Worm (Caenorhabditis elegans): Measurements from ENCODE around the gene dhhc-4.

The dhhc-4 gene

ce11 chrIII:9905307-9905706 is 37.7 kb upstream of the dhhc-4 start (continued):
- no peak for TF ChIP-seq dve-1 (tag; optimal IDR thresholded peaks at IDR 0.05; ENCODE audit: insufficient read depth)
- TF ChIP-seq lin-15B (tag; optimal IDR thresholded peaks at IDR 0.05): no peak
- TF ChIP-seq F26F4.8 (GFP tag; conservative IDR thresholded peaks at IDR 0.05): no peak
- no peak for TF ChIP-seq aly-2 (tag; optimal IDR thresholded peaks at IDR 0.05)
- no peak for TF ChIP-seq pqm-1 (tag; optimal IDR thresholded peaks at IDR 0.05)
- peak in 1 of 2 experiments; percentile 36 for TF ChIP-seq mdl-1 (tag; optimal IDR thresholded peaks at IDR 0.05)
- TF ChIP-seq daf-12 (tag; optimal IDR thresholded peaks at IDR 0.05): no peak
- TF ChIP-seq egl-43 (GFP tag; IDR thresholded peaks at IDR 0.05): no peak
- no peak for TF ChIP-seq lim-7 (GFP tag; IDR thresholded peaks at IDR 0.05)
- TF ChIP-seq lsy-2 (tag; optimal IDR thresholded peaks at IDR 0.05): peak in 1 of 2 experiments; percentile 1
- 0 out of 2 replicates have a peak, but pooled peaks have one; percentile 21 for TF ChIP-seq dmd-6 (GFP tag; IDR thresholded peaks at IDR 0.05)
- TF ChIP-seq nhr-10 (tag; optimal IDR thresholded peaks at IDR 0.05): no peak
- no peak for TF ChIP-seq madf-9 (GFP tag; conservative IDR thresholded peaks at IDR 0.05)
- no peak for TF ChIP-seq cey-2 (tag; optimal IDR thresholded peaks at IDR 0.05; ENCODE audit: borderline replicate concordance, insufficient read depth)
- TF ChIP-seq fos-1 (tag; optimal IDR thresholded peaks at IDR 0.05): no peak
- TF ChIP-seq ZK546.5 (tag; optimal IDR thresholded peaks at IDR 0.05): no peak
- TF ChIP-seq spr-1 (tag; optimal IDR thresholded peaks at IDR 0.05): no peak
- TF ChIP-seq daf-8 (GFP tag; IDR thresholded peaks at IDR 0.05): no peak
- no peak for TF ChIP-seq nhr-42 (GFP tag; IDR thresholded peaks at IDR 0.05)
- TF ChIP-seq dmd-9 (GFP tag; IDR thresholded peaks at IDR 0.05): no peak
- TF ChIP-seq ceh-28 (tag; optimal IDR thresholded peaks at IDR 0.05): no peak
- peak; percentile 73 for TF ChIP-seq ces-1 (GFP tag; optimal IDR thresholded peaks at IDR 0.05)
- TF ChIP-seq mxl-3 (GFP tag; optimal IDR thresholded peaks at IDR 0.05): no peak
- no peak for TF ChIP-seq zfp-3 (GFP tag; conservative IDR thresholded peaks at IDR 0.05)
- TF ChIP-seq snpc-4 (tag; optimal IDR thresholded peaks at IDR 0.05): no peak
- no peak for TF ChIP-seq unc-39 (tag; optimal IDR thresholded peaks at IDR 0.05)
- no peak for TF ChIP-seq gei-8 (GFP tag; optimal IDR thresholded peaks at IDR 0.05)
- TF ChIP-seq ama-1 (optimal IDR thresholded peaks at IDR 0.05): no peak
- TF ChIP-seq nhr-237 (tag; optimal IDR thresholded peaks at IDR 0.05): no peak
- no peak for TF ChIP-seq egl-27 (tag; optimal IDR thresholded peaks at IDR 0.05)
- TF ChIP-seq mes-2 (tag; optimal IDR thresholded peaks at IDR 0.05; ENCODE audit: poor library complexity, severe bottlenecking): no peak
- TF ChIP-seq Y75B8A.6 (GFP tag; IDR thresholded peaks at IDR 0.05): no peak
- no peak for TF ChIP-seq daf-19 (GFP tag; conservative IDR thresholded peaks at IDR 0.05)
- no peak for TF ChIP-seq ZK337.2 (GFP tag; IDR thresholded peaks at IDR 0.05)
- TF ChIP-seq aha-1 (tag): peak; percentile 90
- no peak for TF ChIP-seq lir-3 (tag; optimal IDR thresholded peaks at IDR 0.05)
- TF ChIP-seq skn-1 (tag; optimal IDR thresholded peaks at IDR 0.05): no peak
- no peak for TF ChIP-seq lin-13 (GFP tag; optimal IDR thresholded peaks at IDR 0.05)
- TF ChIP-seq hmg-1.1 (GFP tag; IDR thresholded peaks at IDR 0.05): 0 out of 2 replicates have a peak, but pooled peaks have one; percentile 51
- no peak for TF ChIP-seq nhr-111 (GFP tag; optimal IDR thresholded peaks at IDR 0.05)
- peak; percentile 80 for TF ChIP-seq hlh-30 (tag; optimal IDR thresholded peaks at IDR 0.05; ENCODE audit: insufficient read depth)
- TF ChIP-seq ceh-20 (GFP tag; IDR thresholded peaks at IDR 0.05): no peak
- no peak for TF ChIP-seq ceh-62 (tag; optimal IDR thresholded peaks at IDR 0.05)
- no peak for TF ChIP-seq pha-4 (GFP tag; IDR thresholded peaks at IDR 0.05)
- TF ChIP-seq pha-4 (tag; optimal IDR thresholded peaks at IDR 0.05): no peak
- TF ChIP-seq nhr-102 (tag; optimal IDR thresholded peaks at IDR 0.05): no peak
- no peak for TF ChIP-seq nhr-11 (tag; optimal IDR thresholded peaks at IDR 0.05)
- no peak for TF ChIP-seq zip-11 (GFP tag; IDR thresholded peaks at IDR 0.05)
- no peak for TF ChIP-seq nhr-76 (tag; optimal IDR thresholded peaks at IDR 0.05)
- no peak for TF ChIP-seq dpl-1 (GFP tag; optimal IDR thresholded peaks at IDR 0.05)
- TF ChIP-seq nhr-77 (tag; optimal IDR thresholded peaks at IDR 0.05): no peak
- no peak for TF ChIP-seq zip-2 (tag; optimal IDR thresholded peaks at IDR 0.05)
- peak; percentile 19 for TF ChIP-seq hlh-11 (tag; optimal IDR thresholded peaks at IDR 0.05)
